Fruit fly (Drosophila melanogaster) whole organism, pupa: ENCODE data around the gene mah.

Experiments used
- CG14655 ChIP-seq: fragments of 200-800 bp; sonication (Bioruptor generic); optimal IDR thresholded peaks from 3 replicates; lab custom pipeline; 2017; ENCODE audit warnings: mild to moderate bottlenecking, missing biosample characterization, missing genetic modification reagents, missing genetic modification characterization
- CG17806 ChIP-seq: fragments of 200-800 bp; sonication (Bioruptor generic); optimal IDR thresholded peaks from 2 replicates; lab custom pipeline; 2018; ENCODE audit warnings: missing biosample characterization, mild to moderate bottlenecking, missing genetic modification characterization, moderate library complexity
- CG4496 ChIP-seq: fragments of 200-800 bp; sonication (Bioruptor generic); IDR thresholded peaks from 3 replicates; pipeline ENCODE4 v1.3.6; 2022; ENCODE audit warnings: missing biosample characterization, missing genetic modification characterization
- Ets98B ChIP-seq: fragments of 200-800 bp; sonication (Bioruptor generic); IDR thresholded peaks from 2 replicates; pipeline ENCODE4 v1.3.6; 2022; ENCODE audit warnings: missing biosample characterization, missing genetic modification characterization
- Pif1B ChIP-seq: fragments of 200-800 bp; sonication (Bioruptor generic); optimal IDR thresholded peaks from 3 replicates; lab custom pipeline; 2016; ENCODE audit warnings: missing biosample characterization, missing genetic modification characterization

DNA sequence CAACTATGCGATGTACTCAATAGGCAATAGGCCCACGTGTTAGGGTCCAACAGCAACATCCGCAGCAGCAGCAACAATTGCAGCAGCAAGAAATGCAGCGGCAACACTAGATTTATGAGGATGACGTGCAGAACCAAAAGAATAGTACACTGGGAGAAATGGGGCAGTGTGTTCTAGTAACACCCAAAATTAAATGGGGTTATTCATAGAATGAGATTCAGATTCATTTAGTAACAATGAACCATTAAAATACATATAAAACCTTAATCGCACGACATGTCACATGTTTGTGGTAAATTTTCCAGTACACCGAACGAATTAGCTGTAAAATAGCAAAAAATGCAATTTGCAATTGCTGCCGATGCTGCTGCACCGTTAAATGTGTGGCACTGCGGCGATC is 49.9 kb downstream of the mah start:
- no peak for TF ChIP-seq CG17806 (tag; lab: Kevin White, UChicago)
- TF ChIP-seq CG14655: peak; percentile 53
- TF ChIP-seq Ets98B: no peak
- TF ChIP-seq CG4496 (GFP tag; lab: Robert Waterston, UW): no peak
- no peak for TF ChIP-seq Pif1B
